Worm (Caenorhabditis elegans): ENCODE data around the gene lact-2.

Gene lact-2

ce11 chrII:10121725-10122124, 27.1 kb downstream of the lact-2 start, which contains the start of gene lov-1:
TSS of gene lov-1 (minus strand) at chrII:10121825.
- no peak for TF ChIP-seq unc-62 (GFP tag; optimal IDR thresholded peaks at IDR 0.05)
- TF ChIP-seq blmp-1 (tag; optimal IDR thresholded peaks at IDR 0.05): no peak
- no peak for TF ChIP-seq nhr-28 (tag; optimal IDR thresholded peaks at IDR 0.05)
- no peak for TF ChIP-seq sptf-1 (tag; optimal IDR thresholded peaks at IDR 0.05)
- TF ChIP-seq drap-1 (GFP tag; optimal IDR thresholded peaks at IDR 0.05): no peak
- no peak for TF ChIP-seq cnd-1 (tag; optimal IDR thresholded peaks at IDR 0.05)

ce11 chrII:10122465-10122864, 27.8 kb downstream of the lact-2 start, which contains the start of gene F27E5.7:
TSS of gene F27E5.7 (plus strand) at chrII:10122765.
- TF ChIP-seq snpc-4 (tag; optimal IDR thresholded peaks at IDR 0.05) (no peak), ceh-39 (tag; optimal IDR thresholded peaks at IDR 0.05) (no peak), lsy-2 (tag; optimal IDR thresholded peaks at IDR 0.05) (no peak), drap-1 (GFP tag; optimal IDR thresholded peaks at IDR 0.05) (no peak), unc-62 (GFP tag; optimal IDR thresholded peaks at IDR 0.05) (no peak), nhr-12 (tag; optimal IDR thresholded peaks at IDR 0.05) (no peak), zip-8 (tag; optimal IDR thresholded peaks at IDR 0.05) (no peak), ham-2 (GFP tag; optimal IDR thresholded peaks at IDR 0.05) (no peak), hlh-1 (tag; optimal IDR thresholded peaks at IDR 0.05) (no peak), mab-5 (tag; optimal IDR thresholded peaks at IDR 0.05) (no peak)

ce11 chrII:10127389-10127788, 32.7 kb downstream of the lact-2 start, which contains the start of gene F27E5.8:
TSS of gene F27E5.8 (minus strand) at chrII:10127489.
- TF ChIP-seq unc-62 (GFP tag; optimal IDR thresholded peaks at IDR 0.05): no peak
- TF ChIP-seq pha-4 (tag; optimal IDR thresholded peaks at IDR 0.05): no peak
- no peak for TF ChIP-seq unc-39 (tag; optimal IDR thresholded peaks at IDR 0.05)
- no peak for TF ChIP-seq sem-2 (GFP tag; optimal IDR thresholded peaks at IDR 0.05)
- no peak for TF ChIP-seq mls-2 (tag; optimal IDR thresholded peaks at IDR 0.05)
- TF ChIP-seq zip-8 (tag; optimal IDR thresholded peaks at IDR 0.05): no peak
- no peak for TF ChIP-seq unc-120 (tag; optimal IDR thresholded peaks at IDR 0.05; ENCODE audit: poor library complexity, severe bottlenecking)

- TF ChIP-seq tbx-8 (GFP tag; optimal IDR thresholded peaks at IDR 0.05) (no peak), nhr-28 (tag; optimal IDR thresholded peaks at IDR 0.05) (no peak), sem-2 (GFP tag; optimal IDR thresholded peaks at IDR 0.05) (no peak), nhr-2 (tag; optimal IDR thresholded peaks at IDR 0.05) (no peak), nhr-12 (tag; optimal IDR thresholded peaks at IDR 0.05) (no peak), drap-1 (GFP tag; optimal IDR thresholded peaks at IDR 0.05) (no peak), flh-1 (GFP tag; optimal IDR thresholded peaks at IDR 0.05) (no peak)
Observed at ce11 chrII:10131760-10132159, 37.1 kb downstream of the lact-2 start, which contains the start of gene F27E5.5. TSS of gene F27E5.5 (minus strand) at chrII:10131860.

- TF ChIP-seq unc-120 (tag; optimal IDR thresholded peaks at IDR 0.05; ENCODE audit: poor library complexity, severe bottlenecking) (no peak), sptf-1 (tag; optimal IDR thresholded peaks at IDR 0.05) (no peak), sem-2 (GFP tag; optimal IDR thresholded peaks at IDR 0.05) (no peak), nhr-2 (tag; optimal IDR thresholded peaks at IDR 0.05) (no peak), mep-1 (tag; optimal IDR thresholded peaks at IDR 0.05) (no peak), ceh-43 (GFP tag; optimal IDR thresholded peaks at IDR 0.05) (no peak), snpc-4 (tag; optimal IDR thresholded peaks at IDR 0.05) (no peak), nhr-237 (tag; optimal IDR thresholded peaks at IDR 0.05) (no peak), mab-5 (tag; optimal IDR thresholded peaks at IDR 0.05) (no peak)
Observed at ce11 chrII:10132818-10133217, 38.1 kb downstream of the lact-2 start.

ce11 chrII:10134285-10134995, 39.8 kb downstream of the lact-2 start, which contains the start of gene F27E5.9:
TSS of gene F27E5.9 (plus strand) at chrII:10134945.
- TF ChIP-seq tbx-8 (GFP tag; optimal IDR thresholded peaks at IDR 0.05): no peak
- TF ChIP-seq snpc-4 (tag; optimal IDR thresholded peaks at IDR 0.05): no peak
- TF ChIP-seq ces-1 (GFP tag; optimal IDR thresholded peaks at IDR 0.05): no peak
- no peak for TF ChIP-seq lsy-2 (tag; optimal IDR thresholded peaks at IDR 0.05)
- no peak for TF ChIP-seq mep-1 (tag; optimal IDR thresholded peaks at IDR 0.05)

ce11 chrII:10136771-10137170, 42.1 kb downstream of the lact-2 start:
- TF ChIP-seq pha-4 (tag; optimal IDR thresholded peaks at IDR 0.05): peak; percentile 69
- TF ChIP-seq nhr-237 (tag; optimal IDR thresholded peaks at IDR 0.05): peak; percentile 11
- no peak for TF ChIP-seq ceh-43 (GFP tag; optimal IDR thresholded peaks at IDR 0.05)
